Fruit fly (Drosophila melanogaster) Kc167 (cell line): ENCODE results near the gene CSN5.

Experiments used
- Myc ChIP-seq: fragments of >200 bp; optimal IDR thresholded peaks from 2 replicates; lab custom pipeline; 2017; ENCODE audit warnings: missing external identifiers
- Sin3A ChIP-seq: fragments of >200 bp; optimal IDR thresholded peaks from 2 replicates; lab custom pipeline; 2018; ENCODE audit warnings: missing external identifiers
- h ChIP-seq: fragments of >200 bp; optimal IDR thresholded peaks from 3 replicates; lab custom pipeline; 2018; ENCODE audit warnings: missing external identifiers
- insv ChIP-seq: fragments of >200 bp; optimal IDR thresholded peaks from 3 replicates; lab custom pipeline; 2018; ENCODE audit warnings: missing external identifiers
- psq ChIP-seq: fragments of >200 bp; optimal IDR thresholded peaks from 2 replicates; lab custom pipeline; 2017; ENCODE audit warnings: missing external identifiers
- ttk ChIP-seq: sonication (Bioruptor generic); optimal IDR thresholded peaks from 2 replicates; lab custom pipeline; 2017; ENCODE audit warnings: missing external identifiers

- TF ChIP-seq Myc (lab: Kevin White, UChicago), result no peak
- no peak for TF ChIP-seq insv (lab: Kevin White, UChicago)
- TF ChIP-seq ttk (lab: Kevin White, UChicago), result no peak
- TF ChIP-seq psq (lab: Kevin White, UChicago), result no peak
- no peak for TF ChIP-seq Sin3A (lab: Kevin White, UChicago)
- TF ChIP-seq h, result no peak
Measured at dm6 chr3R:16436374-16437037, 33.4 kb upstream of the CSN5 start, which contains the start of gene mRpS33.
